Fruit fly (Drosophila melanogaster): ENCODE results near the gene AdipoR.

dm6 chr3R:22565732-22566131, 18.1 kb upstream of the AdipoR start:
- no peak for TF ChIP-seq CTCF (optimal IDR thresholded peaks at IDR 0.05)
- no peak for TF ChIP-seq CG8478 (optimal IDR thresholded peaks at IDR 0.05)
